Fruit fly (Drosophila melanogaster): Measurements from ENCODE around the gene elm.
A peak's percentile ranks its signal among the peaks of the same experiment; 100 is the strongest.

Gene elm

DNA sequence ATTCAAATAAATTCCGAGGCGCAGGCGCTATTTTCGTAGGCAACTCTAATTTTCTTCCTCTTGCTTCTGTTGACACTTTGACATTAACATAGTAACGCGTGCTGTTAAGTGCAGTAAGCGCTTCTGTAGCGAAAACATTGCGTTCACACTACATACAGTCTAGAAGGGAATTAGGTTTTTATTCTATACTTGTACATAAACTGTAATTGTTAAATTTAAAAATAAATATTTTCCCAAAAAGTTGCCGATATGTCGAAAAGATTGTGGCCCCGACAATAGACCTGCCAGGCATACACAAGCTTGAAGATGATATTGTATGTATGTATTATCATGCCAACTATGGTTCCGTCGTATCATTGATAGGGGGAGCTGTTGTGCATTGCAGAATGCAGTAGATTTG, 48.2 kb downstream of the elm start, which contains the start of gene asl:
Gene asl, minus strand, starts transcription at position 67 of the 400 bp plus-strand sequence.
- TF ChIP-seq N (GFP tag; optimal IDR thresholded peaks at IDR 0.05), result peak; percentile 94
- TF ChIP-seq HLH106 (tag; optimal IDR thresholded peaks at IDR 0.05), result peak; percentile 64
- peak; percentile 42 for TF ChIP-seq woc (GFP tag; optimal IDR thresholded peaks at IDR 0.05)
- no peak for TF ChIP-seq rgr (GFP tag; optimal IDR thresholded peaks at IDR 0.05)
- TF ChIP-seq foxo (GFP tag; optimal IDR thresholded peaks at IDR 0.05), result peak in 1 of 2 experiments; percentile 62
- TF ChIP-seq fru (GFP tag; optimal IDR thresholded peaks at IDR 0.05), result peak; percentile 100
- TF ChIP-seq pan (optimal IDR thresholded peaks at IDR 0.05), result no peak
- no peak for TF ChIP-seq Rel (GFP tag; optimal IDR thresholded peaks at IDR 0.05)
- TF ChIP-seq Rel (tag; optimal IDR thresholded peaks at IDR 0.05), result peak; percentile 45
- peak; percentile 55 for TF ChIP-seq Hr78 (GFP tag; optimal IDR thresholded peaks at IDR 0.05)
- peak; percentile 33 for TF ChIP-seq ey (GFP tag; optimal IDR thresholded peaks at IDR 0.05)
- TF ChIP-seq lola (GFP tag; optimal IDR thresholded peaks at IDR 0.05), result no peak
- TF ChIP-seq psq (GFP tag; optimal IDR thresholded peaks at IDR 0.05), result peak; percentile 48
- peak; percentile 29 for TF ChIP-seq sv (GFP tag; optimal IDR thresholded peaks at IDR 0.05)
- no peak for TF ChIP-seq Mio (GFP tag; optimal IDR thresholded peaks at IDR 0.05)
- TF ChIP-seq OdsH (GFP tag; optimal IDR thresholded peaks at IDR 0.05), result peak; percentile 23
- TF ChIP-seq CG32264 (GFP tag; optimal IDR thresholded peaks at IDR 0.05), result peak; percentile 17
- peak; percentile 56 for TF ChIP-seq h (GFP tag; optimal IDR thresholded peaks at IDR 0.05)
- no peak for TF ChIP-seq Dif (GFP tag; optimal IDR thresholded peaks at IDR 0.05; ENCODE audit: partially characterized antibody)
- TF ChIP-seq Sp1 (GFP tag; optimal IDR thresholded peaks at IDR 0.05), result peak; percentile 54
- peak; percentile 53 for TF ChIP-seq CG9705 (GFP tag; optimal IDR thresholded peaks at IDR 0.05)

Data from whole organism, wandering third instar larva.